Worm (Caenorhabditis elegans): ENCODE measurements around the gene zig-10.

zig-10 gene

ce11 chrII:6401649-6402048 is 3.1 kb downstream of the zig-10 start, which contains the start of gene btb-2:
btb-2 (plus strand) TSS chrII:6401949.
- TF ChIP-seq ekl-4 (GFP tag; IDR thresholded peaks at IDR 0.05) (no peak), bed-1 (GFP tag; IDR thresholded peaks at IDR 0.05) (no peak)

ce11 chrII:6403233-6403632 is 4.7 kb downstream of the zig-10 start, which contains the start of gene T25D10.1:
T25D10.1 (plus strand) TSS chrII:6403401.
- TF ChIP-seq ama-1 (optimal IDR thresholded peaks at IDR 0.05), result no peak
- TF ChIP-seq ama-1 (GFP tag; optimal IDR thresholded peaks at IDR 0.05), result no peak
- no peak for TF ChIP-seq hrde-1 (tag; optimal IDR thresholded peaks at IDR 0.05; ENCODE audit: borderline replicate concordance)
- TF ChIP-seq ztf-22 (GFP tag; optimal IDR thresholded peaks at IDR 0.05), result no peak
- TF ChIP-seq unc-62 (GFP tag; optimal IDR thresholded peaks at IDR 0.05), result no peak
- TF ChIP-seq tlf-1 (GFP tag; optimal IDR thresholded peaks at IDR 0.05), result no peak
- no peak for TF ChIP-seq ztf-26 (tag; optimal IDR thresholded peaks at IDR 0.05)
- no peak for TF ChIP-seq lin-54 (GFP tag; optimal IDR thresholded peaks at IDR 0.05)
- TF ChIP-seq madf-8 (GFP tag; conservative IDR thresholded peaks at IDR 0.05), result no peak

- TF ChIP-seq K11D2.4 (GFP tag; IDR thresholded peaks at IDR 0.05) (no peak), lsl-1 (GFP tag; optimal IDR thresholded peaks at IDR 0.05) (no peak), attf-5 (GFP tag; optimal IDR thresholded peaks at IDR 0.05) (no peak), egl-44 (GFP tag; IDR thresholded peaks at IDR 0.05) (no peak), nhr-27 (tag; optimal IDR thresholded peaks at IDR 0.05) (no peak), hlh-12 (tag; optimal IDR thresholded peaks at IDR 0.05) (no peak), athp-1 (tag; optimal IDR thresholded peaks at IDR 0.05) (no peak), let-526 (GFP tag; IDR thresholded peaks at IDR 0.05) (no peak), mxl-1 (tag; optimal IDR thresholded peaks at IDR 0.05) (no peak), ekl-4 (GFP tag; IDR thresholded peaks at IDR 0.05) (no peak), snpc-1.1 (tag; optimal IDR thresholded peaks at IDR 0.05; ENCODE audit: insufficient read depth) (no peak), madf-8 (GFP tag; conservative IDR thresholded peaks at IDR 0.05) (no peak), dox-1 (GFP tag; IDR thresholded peaks at IDR 0.05) (no peak), K12H6.12 (tag; optimal IDR thresholded peaks at IDR 0.05) (no peak), rec-8 (tag; optimal IDR thresholded peaks at IDR 0.05) (no peak)
Measured at ce11 chrII:6407279-6407678, 8.8 kb downstream of the zig-10 start, which contains the start of gene spp-11. spp-11 (minus strand) TSS chrII:6407379.

- no peak for TF ChIP-seq ceh-40 (GFP tag; IDR thresholded peaks at IDR 0.05)
- TF ChIP-seq zfh-2 (GFP tag; conservative IDR thresholded peaks at IDR 0.05), result no peak
- TF ChIP-seq Y79H2A.3 (GFP tag; conservative IDR thresholded peaks at IDR 0.05), result no peak
- no peak for TF ChIP-seq ekl-4 (GFP tag; IDR thresholded peaks at IDR 0.05)
- TF ChIP-seq ztf-28 (GFP tag; IDR thresholded peaks at IDR 0.05), result no peak
- no peak for TF ChIP-seq nhr-27 (tag; optimal IDR thresholded peaks at IDR 0.05)
- no peak for TF ChIP-seq D2030.7 (GFP tag; IDR thresholded peaks at IDR 0.05)
- no peak for TF ChIP-seq ztf-25 (GFP tag; IDR thresholded peaks at IDR 0.05)
- no peak for TF ChIP-seq rcor-1 (GFP tag; IDR thresholded peaks at IDR 0.05)
- TF ChIP-seq efl-1 (GFP tag; optimal IDR thresholded peaks at IDR 0.05), result no peak
- no peak for TF ChIP-seq ZK185.1 (tag; optimal IDR thresholded peaks at IDR 0.05; ENCODE audit: poor library complexity, severe bottlenecking)
- no peak for TF ChIP-seq nhr-179 (tag; optimal IDR thresholded peaks at IDR 0.05)
- TF ChIP-seq F52B5.7 (tag; optimal IDR thresholded peaks at IDR 0.05), result no peak
- TF ChIP-seq aptf-2 (GFP tag; conservative IDR thresholded peaks at IDR 0.05), result no peak
- TF ChIP-seq gei-17 (GFP tag; optimal IDR thresholded peaks at IDR 0.05), result no peak
- no peak for TF ChIP-seq mcd-1 (GFP tag; IDR thresholded peaks at IDR 0.05)
- TF ChIP-seq lsy-27 (tag; optimal IDR thresholded peaks at IDR 0.05; ENCODE audit: borderline replicate concordance, insufficient read depth), result no peak
Measured at ce11 chrII:6409098-6409497, 10.6 kb downstream of the zig-10 start.
